Fruit fly (Drosophila melanogaster) whole organism, embryonic: ENCODE results near the gene AP-2alpha.

ENCODE experiments used
- CG12391 ChIP-seq: fragments of 200-800 bp; sonication (Bioruptor generic); optimal IDR thresholded peaks from 3 replicates; lab custom pipeline; 2018; ENCODE audit warnings: missing biosample characterization, mild to moderate bottlenecking, missing genetic modification characterization, moderate library complexity
- CG13287 ChIP-seq: fragments of 200-800 bp; sonication (Bioruptor generic); IDR thresholded peaks from 2 replicates; pipeline ENCODE4 v1.3.6; 2022; ENCODE audit warnings: missing biosample characterization, missing genetic modification characterization; ENCODE audit not compliant: partially characterized antibody
- CG14441 ChIP-seq: fragments of 200-800 bp; sonication (Bioruptor generic); IDR thresholded peaks from 2 replicates; pipeline ENCODE4 v1.3.6; 2022; ENCODE audit warnings: missing biosample characterization, missing genetic modification characterization
- CG14965 ChIP-seq: fragments of 200-800 bp; sonication (Bioruptor generic); optimal IDR thresholded peaks from 2 replicates; lab custom pipeline; 2016; ENCODE audit warnings: missing biosample characterization, missing genetic modification characterization, borderline replicate concordance
- CG1603 ChIP-seq: fragments of 200-800 bp; sonication (Bioruptor generic); optimal IDR thresholded peaks from 2 replicates; lab custom pipeline; 2019; ENCODE audit warnings: missing biosample characterization, mild to moderate bottlenecking, missing genetic modification characterization, moderate library complexity
- CG17361 ChIP-seq: fragments of 200-800 bp; sonication (Bioruptor generic); IDR thresholded peaks from 3 replicates; pipeline ENCODE4 v1.3.6; 2022; ENCODE audit warnings: missing biosample characterization, missing genetic modification characterization
- CG17802 ChIP-seq: fragments of 200-800 bp; sonication (Bioruptor generic); optimal IDR thresholded peaks from 2 replicates; lab custom pipeline; 2018; ENCODE audit warnings: missing biosample characterization, mild to moderate bottlenecking, missing genetic modification characterization, moderate library complexity
- CG18619 ChIP-seq: fragments of 200-800 bp; sonication (Bioruptor generic); optimal IDR thresholded peaks from 3 replicates; lab custom pipeline; 2017; ENCODE audit warnings: missing biosample characterization, mild to moderate bottlenecking, missing genetic modification characterization
- CG30403 ChIP-seq: fragments of 200-800 bp; sonication (Bioruptor generic); optimal IDR thresholded peaks from 3 replicates; lab custom pipeline; 2016; ENCODE audit warnings: missing biosample characterization, missing genetic modification characterization
- CG30431 ChIP-seq: fragments of 200-800 bp; sonication (Bioruptor generic); optimal IDR thresholded peaks from 2 replicates; lab custom pipeline; 2017; ENCODE audit warnings: missing biosample characterization, missing genetic modification characterization
- CG3163 ChIP-seq: fragments of 200-800 bp; sonication (Bioruptor generic); optimal IDR thresholded peaks from 3 replicates; lab custom pipeline; 2016; ENCODE audit warnings: missing biosample characterization, missing genetic modification characterization
- CG7271 ChIP-seq: fragments of 200-800 bp; sonication (Bioruptor generic); optimal IDR thresholded peaks from 2 replicates; lab custom pipeline; 2018; ENCODE audit warnings: missing biosample characterization, mild to moderate bottlenecking, missing genetic modification characterization, moderate library complexity
- CG7928 ChIP-seq: fragments of 200-800 bp; sonication (Bioruptor generic); optimal IDR thresholded peaks from 2 replicates; lab custom pipeline; 2017; ENCODE audit warnings: missing biosample characterization, mild to moderate bottlenecking, missing genetic modification characterization
- CG8281 ChIP-seq: fragments of 200-800 bp; sonication (Bioruptor generic); optimal IDR thresholded peaks from 2 replicates; lab custom pipeline; 2018; ENCODE audit warnings: missing biosample characterization, mild to moderate bottlenecking, missing genetic modification characterization, moderate library complexity
- CG8359 ChIP-seq: fragments of 200-800 bp; sonication (Bioruptor generic); optimal IDR thresholded peaks from 2 replicates; lab custom pipeline; 2017; ENCODE audit warnings: missing biosample characterization, mild to moderate bottlenecking, missing genetic modification characterization, borderline replicate concordance
- Deaf1 ChIP-seq: fragments of 200-800 bp; optimal IDR thresholded peaks from 3 replicates; lab custom pipeline; 2019; ENCODE audit warnings: missing biosample characterization, mild to moderate bottlenecking, missing genetic modification characterization, moderate library complexity
- Ets65A ChIP-seq: fragments of 200-800 bp; sonication (Bioruptor generic); peaks from one replicate; lab custom pipeline; 2016; ENCODE audit warnings: missing biosample characterization, missing genetic modification characterization
- Ets97D ChIP-seq: fragments of 200-800 bp; sonication (Bioruptor generic); optimal IDR thresholded peaks from 3 replicates; lab custom pipeline; 2016; ENCODE audit warnings: missing biosample characterization, missing genetic modification characterization
- Meics ChIP-seq: fragments of 200-800 bp; sonication (Bioruptor generic); optimal IDR thresholded peaks from 2 replicates; lab custom pipeline; 2017; ENCODE audit warnings: missing biosample characterization, mild to moderate bottlenecking, missing genetic modification characterization
- Tbp ChIP-seq: fragments of >200 bp; optimal IDR thresholded peaks from 2 replicates; lab custom pipeline; 2018; ENCODE audit warnings: missing biosample characterization, missing genetic modification characterization
- Trl ChIP-seq, 3 experiments: fragments of >200 bp in 2 of 3; fragments of 200-800 bp in 1 of 3; sonication (Bioruptor generic) in 1 of 3; optimal IDR thresholded peaks; 2 replicates in 1 of 3; 3 replicates in 2 of 3; lab custom pipeline; 2016 to 2017; ENCODE audit warnings: missing biosample characterization in 1 of 3, missing genetic modification characterization in 1 of 3
- ap ChIP-seq: fragments of 200-800 bp; sonication (Bioruptor generic); IDR thresholded peaks from 2 replicates; pipeline ENCODE4 v1.3.6; 2022; ENCODE audit warnings: missing biosample characterization, missing genetic modification characterization
- ara ChIP-seq: fragments of 200-800 bp; sonication (Bioruptor generic); IDR thresholded peaks from 2 replicates; pipeline ENCODE4 v1.3.6; 2022; ENCODE audit warnings: missing biosample characterization, missing genetic modification characterization
- ase ChIP-seq: fragments of 200-800 bp; sonication (Bioruptor generic); IDR thresholded peaks from 3 replicates; pipeline ENCODE4 v1.3.6; 2022; ENCODE audit warnings: missing biosample characterization, missing genetic modification characterization
- bsh ChIP-seq, 2 experiments: fragments of 200-800 bp; sonication (Bioruptor generic); optimal IDR thresholded peaks; 2 replicates each; lab custom pipeline; 2017 to 2018; ENCODE audit warnings: mild to moderate bottlenecking in 2 of 2, missing biosample characterization in 2 of 2, missing genetic modification characterization in 2 of 2, moderate library complexity in 1 of 2
- cad ChIP-seq: fragments of >200 bp; optimal IDR thresholded peaks from 2 replicates; lab custom pipeline; 2017; ENCODE audit warnings: missing biosample characterization, missing genetic modification characterization
- caup ChIP-seq: fragments of 200-800 bp; sonication (Bioruptor generic); optimal IDR thresholded peaks from 3 replicates; lab custom pipeline; 2017; ENCODE audit warnings: missing biosample characterization, mild to moderate bottlenecking, missing genetic modification characterization, moderate library complexity; ENCODE audit not compliant: severe bottlenecking
- chif ChIP-seq, 2 experiments: fragments of 200-800 bp; sonication (Bioruptor generic); optimal IDR thresholded peaks; 3 replicates each; lab custom pipeline; 2016; ENCODE audit warnings: missing biosample characterization in 2 of 2, missing genetic modification characterization in 2 of 2
- danr ChIP-seq: fragments of 200-800 bp; sonication (Bioruptor generic); IDR thresholded peaks from 2 replicates; pipeline ENCODE4 v1.3.6; 2022; ENCODE audit warnings: missing biosample characterization, missing genetic modification characterization
- eve ChIP-seq, 2 experiments: fragments of >200 bp; optimal IDR thresholded peaks; 2 replicates each; lab custom pipeline; 2017; ENCODE audit warnings: missing biosample characterization in 2 of 2, missing genetic modification characterization in 2 of 2
- fd102C ChIP-seq: fragments of 200-800 bp; sonication (Bioruptor generic); optimal IDR thresholded peaks from 2 replicates; lab custom pipeline; 2018; ENCODE audit warnings: missing biosample characterization, mild to moderate bottlenecking, missing genetic modification characterization, moderate library complexity
- gcm2 ChIP-seq: fragments of 200-800 bp; sonication (Bioruptor generic); optimal IDR thresholded peaks from 2 replicates; lab custom pipeline; 2016; ENCODE audit warnings: missing biosample characterization, missing genetic modification characterization
- grau ChIP-seq: fragments of 200-800 bp; optimal IDR thresholded peaks from 3 replicates; lab custom pipeline; 2019; ENCODE audit warnings: missing biosample characterization, mild to moderate bottlenecking, missing genetic modification characterization, moderate library complexity
- gsb ChIP-seq: fragments of 200-800 bp; sonication (Bioruptor generic); IDR thresholded peaks from 2 replicates; pipeline ENCODE4 v1.3.6; 2022; ENCODE audit warnings: missing biosample characterization, missing genetic modification characterization
- gt ChIP-seq: fragments of 200-800 bp; sonication (Bioruptor generic); IDR thresholded peaks from 2 replicates; pipeline ENCODE4 v1.3.6; 2022; ENCODE audit warnings: missing biosample characterization, missing genetic modification characterization
- jumu ChIP-seq: fragments of 200-800 bp; sonication (Bioruptor generic); optimal IDR thresholded peaks from 3 replicates; lab custom pipeline; 2016; ENCODE audit warnings: missing biosample characterization, missing genetic modification characterization
- kah ChIP-seq: fragments of 200-800 bp; sonication (Bioruptor generic); optimal IDR thresholded peaks from 2 replicates; lab custom pipeline; 2018; ENCODE audit warnings: missing biosample characterization, mild to moderate bottlenecking, missing genetic modification characterization
- lola ChIP-seq, 3 experiments: fragments of >200 bp in 2 of 3; fragments of 200-800 bp in 1 of 3; sonication (Bioruptor generic) in 1 of 3; optimal IDR thresholded peaks; 2 replicates each; lab custom pipeline; 2017 to 2019; ENCODE audit warnings: missing biosample characterization in 3 of 3, missing genetic modification characterization in 3 of 3, mild to moderate bottlenecking in 1 of 3, moderate library complexity in 1 of 3
- pros ChIP-seq: fragments of 200-800 bp; sonication (Bioruptor generic); optimal IDR thresholded peaks from 3 replicates; lab custom pipeline; 2019; ENCODE audit warnings: missing biosample characterization, mild to moderate bottlenecking, missing genetic modification characterization, moderate library complexity
- pum ChIP-seq: fragments of 200-800 bp; sonication (Bioruptor generic); optimal IDR thresholded peaks from 2 replicates; lab custom pipeline; 2016; ENCODE audit warnings: missing biosample characterization, missing genetic modification characterization
- sens ChIP-seq: fragments of 200-800 bp; sonication (Bioruptor generic); peaks from one replicate; lab custom pipeline; 2016; ENCODE audit warnings: missing biosample characterization, missing genetic modification characterization
- sisA ChIP-seq: fragments of 200-800 bp; sonication (Bioruptor generic); IDR thresholded peaks from 2 replicates; pipeline ENCODE4 v1.3.6; 2022; ENCODE audit warnings: missing biosample characterization, missing genetic modification characterization
- sna ChIP-seq: fragments of 200-800 bp; sonication (Bioruptor generic); IDR thresholded peaks from 2 replicates; pipeline ENCODE4 v1.3.6; 2022; ENCODE audit warnings: missing biosample characterization, missing genetic modification characterization; ENCODE audit not compliant: partially characterized antibody
- tna ChIP-seq: fragments of 200-800 bp; sonication (Bioruptor generic); IDR thresholded peaks from 2 replicates; pipeline ENCODE4 v1.3.6; 2022; ENCODE audit warnings: missing biosample characterization, missing genetic modification characterization; ENCODE audit not compliant: partially characterized antibody
- trem ChIP-seq: fragments of 200-800 bp; optimal IDR thresholded peaks from 3 replicates; lab custom pipeline; 2019; ENCODE audit warnings: missing biosample characterization, mild to moderate bottlenecking, missing genetic modification characterization, moderate library complexity
- twi ChIP-seq: fragments of 200-800 bp; optimal IDR thresholded peaks from 2 replicates; lab custom pipeline; 2019; ENCODE audit warnings: missing biosample characterization, mild to moderate bottlenecking, missing genetic modification characterization, moderate library complexity
- vnd ChIP-seq: fragments of 200-800 bp; sonication (Bioruptor generic); IDR thresholded peaks from 3 replicates; pipeline ENCODE4 v1.3.6; 2022; ENCODE audit warnings: missing biosample characterization, missing genetic modification characterization; ENCODE audit not compliant: partially characterized antibody
- zfh2 ChIP-seq: fragments of 200-800 bp; sonication (Bioruptor generic); optimal IDR thresholded peaks from 2 replicates; lab custom pipeline; 2016; ENCODE audit warnings: missing biosample characterization, missing genetic modification characterization

The AP-2alpha gene

dm6 chr2L:441927-442691 is 27.5 kb upstream of the AP-2alpha start (continued):
- TF ChIP-seq Ets97D (GFP tag; lab: Kevin White, UChicago) (peak; percentile 43), tna (no peak), Ets65A (GFP tag; lab: Kevin White, UChicago) (peak; percentile 97), Meics (GFP tag; lab: Kevin White, UChicago) (peak; percentile 37), CG7928 (no peak), Deaf1 (tag; lab: Kevin White, UChicago) (peak; percentile 24), eve (GFP tag; optimal IDR thresholded peaks at IDR 0.05; lab: Kevin White, UChicago) (no peak), sisA (GFP tag; lab: Robert Waterston, UW) (peak; percentile 89), sna (GFP tag; lab: Robert Waterston, UW) (no peak), cad (GFP tag; lab: Kevin White, UChicago) (no peak), CG13287 (GFP tag; lab: Robert Waterston, UW) (no peak), CG12391 (peak; percentile 87), gsb (GFP tag; lab: Robert Waterston, UW) (no peak; the same call in 1 of the 2 replicates), gt (peak; percentile 70), grau (tag; lab: Kevin White, UChicago) (peak; percentile 76), fd102C (GFP tag; lab: Kevin White, UChicago) (peak; percentile 68), sens (GFP tag; lab: Kevin White, UChicago) (peak; percentile 98), CG8281 (tag; lab: Kevin White, UChicago) (peak; percentile 47), zfh2 (GFP tag; lab: Kevin White, UChicago) (no peak), jumu (peak; percentile 81), CG14441 (GFP tag; lab: Robert Waterston, UW) (peak; percentile 79), kah (GFP tag; lab: Kevin White, UChicago) (peak; percentile 31), CG30403 (peak; percentile 78), CG30431 (GFP tag; lab: Kevin White, UChicago) (peak; percentile 85), chif (GFP tag; optimal IDR thresholded peaks at IDR 0.05; lab: Kevin White, UChicago) (peak; percentile 78 to 94), ap (GFP tag; lab: Robert Waterston, UW) (peak; percentile 80), CG7271 (tag; lab: Kevin White, UChicago) (peak; percentile 37), pum (peak; percentile 87), CG3163 (GFP tag; lab: Kevin White, UChicago) (peak; percentile 63), caup (GFP tag; lab: Kevin White, UChicago) (peak; percentile 15), CG8359 (GFP tag; lab: Kevin White, UChicago) (peak; percentile 56), lola (GFP tag; optimal IDR thresholded peaks at IDR 0.05; lab: Kevin White, UChicago) (peak in 1 of 3 experiments; percentile 82), bsh (GFP tag; optimal IDR thresholded peaks at IDR 0.05; lab: Kevin White, UChicago) (peak; percentile 88 to 89), CG18619 (GFP tag; lab: Kevin White, UChicago) (peak; percentile 56), Trl (optimal IDR thresholded peaks at IDR 0.05; lab: Kevin White, UChicago) (no peak), Trl (GFP tag; optimal IDR thresholded peaks at IDR 0.05; lab: Kevin White, UChicago) (peak; percentile 86), pros (peak; percentile 79), twi (tag; lab: Kevin White, UChicago) (no peak), trem (tag; lab: Kevin White, UChicago) (peak; percentile 83), ase (GFP tag; lab: Robert Waterston, UW) (peak; percentile 80; the same call in 2 of the 3 replicates), CG17361 (GFP tag; lab: Robert Waterston, UW) (peak; percentile 84), ara (GFP tag; lab: Robert Waterston, UW) (peak; percentile 93), CG17802 (tag; lab: Kevin White, UChicago) (peak; percentile 72), danr (GFP tag; lab: Robert Waterston, UW) (peak; percentile 48; the same call in 1 of the 2 replicates), Tbp (GFP tag; lab: Kevin White, UChicago) (no peak), CG1603 (tag; lab: Kevin White, UChicago) (peak; percentile 96), vnd (GFP tag; lab: Robert Waterston, UW) (no peak), CG14965 (peak; percentile 12), gcm2 (GFP tag; lab: Kevin White, UChicago) (no peak)
